Worm (Caenorhabditis elegans) whole organism, late embryonic: ENCODE measurements around the gene C45G9.11.

Experiments
- K02D7.2 ChIP-seq: sonication (generic microtip); optimal IDR thresholded peaks from 2 replicates; lab custom pipeline; 2017; ENCODE audit warnings: mild to moderate bottlenecking, missing genetic modification characterization, missing compliant biosample characterization
- K09A11.1 ChIP-seq: sonication (generic microtip); optimal IDR thresholded peaks from 2 replicates; lab custom pipeline; 2017; ENCODE audit warnings: antibody characterized with exemption, mild to moderate bottlenecking, missing genetic modification characterization, missing compliant biosample characterization; ENCODE audit not compliant: insufficient read depth
- T23F11.4 ChIP-seq: fragments of 200-800 bp; sonication (Bioruptor generic); optimal IDR thresholded peaks from 2 replicates; lab custom pipeline; 2018; ENCODE audit warnings: mild to moderate bottlenecking, missing genetic modification characterization, missing compliant biosample characterization
- ahr-1 ChIP-seq: sonication (generic microtip); optimal IDR thresholded peaks from 2 replicates; lab custom pipeline; 2016; ENCODE audit warnings: missing genetic modification characterization, missing compliant biosample characterization
- ceh-14 ChIP-seq: sonication (generic microtip); optimal IDR thresholded peaks from 2 replicates; lab custom pipeline; 2016; ENCODE audit warnings: missing genotype, missing genetic modification characterization, missing compliant biosample characterization
- ceh-18 ChIP-seq: sonication (generic microtip); optimal IDR thresholded peaks from 2 replicates; lab custom pipeline; 2016; ENCODE audit warnings: missing genetic modification characterization, missing compliant biosample characterization
- ceh-19 ChIP-seq: fragments of 200-800 bp; sonication (Bioruptor generic); optimal IDR thresholded peaks from 2 replicates; lab custom pipeline; 2018; ENCODE audit warnings: mild to moderate bottlenecking, missing genetic modification characterization, missing compliant biosample characterization
- ceh-24 ChIP-seq: sonication (generic microtip); optimal IDR thresholded peaks from 2 replicates; lab custom pipeline; 2016; ENCODE audit warnings: mild to moderate bottlenecking, missing genetic modification characterization, missing compliant biosample characterization
- ceh-31 ChIP-seq: sonication (generic microtip); optimal IDR thresholded peaks from 2 replicates; lab custom pipeline; 2016; ENCODE audit warnings: missing genetic modification characterization, missing compliant biosample characterization
- ceh-6 ChIP-seq: fragments of 200-800 bp; sonication (Bioruptor generic); optimal IDR thresholded peaks from 2 replicates; lab custom pipeline; 2018; ENCODE audit warnings: mild to moderate bottlenecking, missing genetic modification characterization, missing compliant biosample characterization
- ceh-9 ChIP-seq: sonication (generic microtip); optimal IDR thresholded peaks from 2 replicates; lab custom pipeline; 2016; ENCODE audit warnings: mild to moderate bottlenecking, missing genetic modification characterization, inconsistent platforms, missing compliant biosample characterization
- che-1 ChIP-seq: sonication (generic microtip); optimal IDR thresholded peaks from 2 replicates; lab custom pipeline; 2016; ENCODE audit warnings: mild to moderate bottlenecking, missing genetic modification characterization, missing compliant biosample characterization
- dmd-4 ChIP-seq: sonication (generic microtip); optimal IDR thresholded peaks from 2 replicates; lab custom pipeline; 2016; ENCODE audit warnings: borderline replicate concordance, missing genetic modification characterization, missing compliant biosample characterization
- dve-1 ChIP-seq: sonication (generic microtip); optimal IDR thresholded peaks from 2 replicates; lab custom pipeline; 2017; ENCODE audit warnings: antibody characterized with exemption, mild to moderate bottlenecking, missing genetic modification characterization, missing compliant biosample characterization
- ets-4 ChIP-seq: sonication (generic microtip); optimal IDR thresholded peaks from 2 replicates; lab custom pipeline; 2016; ENCODE audit warnings: missing genetic modification characterization, missing compliant biosample characterization
- eyg-1 ChIP-seq: sonication (generic microtip); optimal IDR thresholded peaks from 2 replicates; lab custom pipeline; 2016; ENCODE audit warnings: missing genotype, missing genetic modification characterization, missing compliant biosample characterization
- fax-1 ChIP-seq: sonication (generic microtip); optimal IDR thresholded peaks from 2 replicates; lab custom pipeline; 2016; ENCODE audit warnings: missing genotype, missing genetic modification characterization, missing compliant biosample characterization
- fkh-6 ChIP-seq: sonication (generic microtip); optimal IDR thresholded peaks from 2 replicates; lab custom pipeline; 2016; ENCODE audit warnings: missing genetic modification characterization, missing compliant biosample characterization
- hlh-13 ChIP-seq: fragments of 200-800 bp; sonication (Bioruptor generic); optimal IDR thresholded peaks from 2 replicates; lab custom pipeline; 2018; ENCODE audit warnings: mild to moderate bottlenecking, missing genetic modification characterization, missing compliant biosample characterization
- hlh-15 ChIP-seq: sonication (generic microtip); optimal IDR thresholded peaks from 2 replicates; lab custom pipeline; 2016; ENCODE audit warnings: missing genetic modification characterization, missing compliant biosample characterization
- hlh-30 ChIP-seq: sonication (generic microtip); optimal IDR thresholded peaks from 2 replicates; lab custom pipeline; 2017; ENCODE audit warnings: antibody characterized with exemption, missing genetic modification characterization, missing compliant biosample characterization; ENCODE audit not compliant: insufficient read depth
- hlh-8 ChIP-seq: sonication (generic microtip); optimal IDR thresholded peaks from 2 replicates; lab custom pipeline; 2016; ENCODE audit warnings: missing genotype, missing genetic modification characterization, missing compliant biosample characterization
- lim-6 ChIP-seq: sonication (generic microtip); optimal IDR thresholded peaks from 2 replicates; lab custom pipeline; 2016; ENCODE audit warnings: missing genetic modification characterization, missing compliant biosample characterization
- lin-11 ChIP-seq: fragments of 200-800 bp; sonication (Bioruptor generic); optimal IDR thresholded peaks from 2 replicates; lab custom pipeline; 2018; ENCODE audit warnings: mild to moderate bottlenecking, missing genetic modification characterization, missing compliant biosample characterization
- madf-2 ChIP-seq: sonication (generic microtip); optimal IDR thresholded peaks from 2 replicates; lab custom pipeline; 2017; ENCODE audit warnings: missing genetic modification characterization, missing compliant biosample characterization
- mec-3 ChIP-seq: sonication (generic microtip); optimal IDR thresholded peaks from 2 replicates; lab custom pipeline; 2016; ENCODE audit warnings: borderline replicate concordance, missing genetic modification characterization, missing compliant biosample characterization
- nfya-1 ChIP-seq: sonication (generic microtip); optimal IDR thresholded peaks from 2 replicates; lab custom pipeline; 2017; ENCODE audit warnings: missing genetic modification characterization, mild to moderate bottlenecking, missing compliant biosample characterization, antibody characterized with exemption, moderate library complexity
- nhr-11 ChIP-seq: fragments of 150-350 bp; optimal IDR thresholded peaks from 2 replicates; lab custom pipeline; 2014; ENCODE audit warnings: missing biosample characterization, missing genetic modification characterization
- nhr-232 ChIP-seq: sonication (generic microtip); optimal IDR thresholded peaks from 2 replicates; lab custom pipeline; 2016; ENCODE audit warnings: missing genetic modification characterization, missing compliant biosample characterization
- npax-4 ChIP-seq: sonication (generic microtip); optimal IDR thresholded peaks from 2 replicates; lab custom pipeline; 2016; ENCODE audit warnings: missing genetic modification characterization, missing compliant biosample characterization
- pag-3 ChIP-seq: sonication (generic microtip); optimal IDR thresholded peaks from 2 replicates; lab custom pipeline; 2016; ENCODE audit warnings: missing compliant biosample characterization, missing genetic modification characterization, borderline replicate concordance
- pat-9 ChIP-seq: fragments of 200-800 bp; sonication (Bioruptor generic); optimal IDR thresholded peaks from 2 replicates; lab custom pipeline; 2018; ENCODE audit warnings: mild to moderate bottlenecking, missing genetic modification characterization, moderate library complexity, missing compliant biosample characterization
- pha-2 ChIP-seq: sonication (generic microtip); optimal IDR thresholded peaks from 2 replicates; lab custom pipeline; 2017; ENCODE audit warnings: mild to moderate bottlenecking, missing genetic modification characterization, missing compliant biosample characterization
- pha-4 ChIP-seq: fragments of 150-350 bp; optimal IDR thresholded peaks from 2 replicates; lab custom pipeline; 2018; ENCODE audit warnings: missing biosample characterization, missing genetic modification reagents, missing genetic modification characterization
- pros-1 ChIP-seq: fragments of 150-350 bp; optimal IDR thresholded peaks from 2 replicates; lab custom pipeline; 2014; ENCODE audit warnings: missing biosample characterization, missing genetic modification reagents, missing genetic modification characterization
- rnt-1 ChIP-seq: sonication (generic microtip); optimal IDR thresholded peaks from 2 replicates; lab custom pipeline; 2016; ENCODE audit warnings: missing genetic modification characterization, missing compliant biosample characterization
- sdc-2 ChIP-seq: sonication (generic microtip); optimal IDR thresholded peaks from 2 replicates; lab custom pipeline; 2016; ENCODE audit warnings: missing genotype, missing genetic modification characterization, missing compliant biosample characterization
- sox-2 ChIP-seq: fragments of 200-800 bp; sonication (Bioruptor generic); IDR thresholded peaks from 2 replicates; pipeline ENCODE4 v1.3.6; 2022; ENCODE audit warnings: missing genetic modification reagents, missing genetic modification characterization, missing compliant biosample characterization
- sox-4 ChIP-seq: sonication (generic microtip); optimal IDR thresholded peaks from 2 replicates; lab custom pipeline; 2017; ENCODE audit warnings: mild to moderate bottlenecking, missing genetic modification characterization, inconsistent platforms, missing compliant biosample characterization
- syd-9 ChIP-seq: sonication (generic microtip); optimal IDR thresholded peaks from 2 replicates; lab custom pipeline; 2016; ENCODE audit warnings: mild to moderate bottlenecking, missing genetic modification characterization, moderate library complexity, missing compliant biosample characterization
- tbx-2 ChIP-seq: sonication (generic microtip); optimal IDR thresholded peaks from 2 replicates; lab custom pipeline; 2016; ENCODE audit warnings: missing genetic modification characterization, missing compliant biosample characterization
- tbx-7 ChIP-seq: sonication (generic microtip); optimal IDR thresholded peaks from 2 replicates; lab custom pipeline; 2016; ENCODE audit warnings: missing genotype, missing genetic modification characterization, missing compliant biosample characterization
- ttx-3 ChIP-seq: sonication (generic microtip); optimal IDR thresholded peaks from 2 replicates; lab custom pipeline; 2016; ENCODE audit warnings: missing genetic modification reagents, missing genetic modification characterization, missing compliant biosample characterization
- unc-42 ChIP-seq: sonication (generic microtip); optimal IDR thresholded peaks from 2 replicates; lab custom pipeline; 2016; ENCODE audit warnings: missing genotype, missing genetic modification characterization, missing compliant biosample characterization
- unc-86 ChIP-seq: sonication (generic microtip); optimal IDR thresholded peaks from 2 replicates; lab custom pipeline; 2016; ENCODE audit warnings: missing genetic modification characterization, missing compliant biosample characterization
- ztf-16 ChIP-seq: sonication (generic microtip); optimal IDR thresholded peaks from 2 replicates; lab custom pipeline; 2017; ENCODE audit warnings: missing genetic modification characterization, missing compliant biosample characterization

C45G9.11 gene

DNA sequence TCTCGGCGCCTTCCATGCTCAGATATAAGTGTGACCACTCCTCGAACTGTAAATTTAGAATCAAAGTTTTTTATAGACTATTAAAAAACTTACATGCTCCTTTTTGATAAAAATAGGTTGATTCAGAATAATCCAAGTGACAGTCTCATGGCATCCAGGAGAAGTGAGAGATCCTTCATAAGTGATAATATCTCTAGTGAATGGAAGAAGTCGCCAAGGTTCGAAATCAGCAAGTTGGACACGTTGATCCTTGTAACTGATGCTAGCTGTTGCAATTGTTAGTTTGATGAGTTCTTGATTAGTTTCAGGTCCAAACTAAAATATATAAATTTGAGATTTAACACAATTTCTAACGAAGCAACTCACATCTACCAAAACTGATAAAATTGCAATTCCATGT is 14.8 kb upstream of the C45G9.11 start:
- TF ChIP-seq rnt-1 (no peak), ets-4 (tag; lab: Kevin White, UChicago) (no peak), unc-86 (tag; lab: Kevin White, UChicago) (no peak), pha-2 (tag; lab: Kevin White, UChicago) (no peak), ceh-19 (GFP tag; lab: Kevin White, UChicago) (no peak), mec-3 (no peak), che-1 (tag; lab: Kevin White, UChicago) (no peak), ceh-18 (tag; lab: Kevin White, UChicago) (no peak), ahr-1 (tag; lab: Kevin White, UChicago) (no peak), pha-4 (tag; lab: Kevin White, UChicago) (no peak), hlh-15 (tag; lab: Kevin White, UChicago) (no peak), sdc-2 (tag; lab: Kevin White, UChicago) (no peak), T23F11.4 (no peak)
- TF ChIP-seq, all 69 proteins: peak for 0

DNA sequence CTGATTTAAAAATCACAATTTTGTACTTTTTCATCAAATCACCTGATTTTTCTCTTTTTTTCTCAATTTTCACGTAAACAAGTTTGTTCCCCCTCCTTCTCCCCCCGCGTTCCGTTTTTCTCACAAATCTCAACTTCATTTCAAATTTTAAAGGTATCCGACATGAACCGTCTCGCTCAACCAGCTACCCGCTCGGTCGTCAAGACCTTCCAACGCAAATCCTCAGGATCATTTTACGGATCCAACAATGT is 13.0 kb upstream of the C45G9.11 start, which contains the start of gene cox-6A:
TSS of gene cox-6A (plus strand) at position 152 of the 251 bp plus-strand sequence.
- TF ChIP-seq madf-2 (tag; lab: Kevin White, UChicago) (no peak), tbx-7 (tag; lab: Kevin White, UChicago) (no peak), nfya-1 (tag; lab: Kevin White, UChicago) (no peak), syd-9 (tag; lab: Kevin White, UChicago) (no peak), pag-3 (tag; lab: Kevin White, UChicago) (no peak), sox-2 (GFP tag; lab: Robert Waterston, UW) (no peak), sox-4 (no peak), unc-86 (tag; lab: Kevin White, UChicago) (no peak), pat-9 (tag; lab: Kevin White, UChicago) (no peak), hlh-30 (tag; lab: Kevin White, UChicago) (no peak), ztf-16 (tag; lab: Kevin White, UChicago) (no peak), ttx-3 (tag; lab: Kevin White, UChicago) (no peak), ceh-31 (no peak), ceh-14 (tag; lab: Kevin White, UChicago) (no peak), pros-1 (tag; lab: Kevin White, UChicago) (no peak), pha-4 (tag; lab: Kevin White, UChicago) (no peak), ceh-9 (no peak)

ce11 chrIII:5080700-5081572 is 12.4 kb upstream of the C45G9.11 start:
- TF ChIP-seq sox-4, result peak; percentile 57
- peak; percentile 5 for TF ChIP-seq lim-6 (tag; lab: Kevin White, UChicago)
- TF ChIP-seq pha-4 (tag; lab: Kevin White, UChicago), result no peak
- peak; percentile 47 for TF ChIP-seq hlh-13 (GFP tag; lab: Kevin White, UChicago)
- TF ChIP-seq che-1 (tag; lab: Kevin White, UChicago), result peak; percentile 67
- TF ChIP-seq K02D7.2 (tag; lab: Kevin White, UChicago), result peak; percentile 65
- TF ChIP-seq pros-1 (tag; lab: Kevin White, UChicago), result no peak
- no peak for TF ChIP-seq nhr-11
- no peak for TF ChIP-seq eyg-1 (tag; lab: Kevin White, UChicago)
- TF ChIP-seq tbx-7 (tag; lab: Kevin White, UChicago), result peak; percentile 26
- TF ChIP-seq nhr-232 (tag; lab: Kevin White, UChicago), result peak; percentile 57
- TF ChIP-seq lin-11 (tag; lab: Kevin White, UChicago), result peak; percentile 49
- TF ChIP-seq ceh-24 (tag; lab: Kevin White, UChicago), result peak; percentile 54
- peak; percentile 54 for TF ChIP-seq ttx-3 (tag; lab: Kevin White, UChicago)
- peak; percentile 61 for TF ChIP-seq unc-42 (tag; lab: Kevin White, UChicago)
- TF ChIP-seq pha-2 (tag; lab: Kevin White, UChicago), result peak; percentile 66
- no peak for TF ChIP-seq dmd-4
- TF ChIP-seq ceh-18 (tag; lab: Kevin White, UChicago), result peak; percentile 38
- TF ChIP-seq fkh-6 (tag; lab: Kevin White, UChicago), result peak; percentile 78
- TF ChIP-seq dve-1, result peak; percentile 53
- peak; percentile 69 for TF ChIP-seq ceh-6
- peak; percentile 68 for TF ChIP-seq tbx-2 (tag; lab: Kevin White, UChicago)
- TF ChIP-seq ceh-19 (GFP tag; lab: Kevin White, UChicago), result peak; percentile 73
- TF ChIP-seq K09A11.1 (tag; lab: Kevin White, UChicago), result no peak
- TF ChIP-seq madf-2 (tag; lab: Kevin White, UChicago), result peak; percentile 58
- no peak for TF ChIP-seq hlh-8 (tag; lab: Kevin White, UChicago)
- TF ChIP-seq ceh-14 (tag; lab: Kevin White, UChicago), result peak; percentile 82
- TF ChIP-seq npax-4 (tag; lab: Kevin White, UChicago), result peak; percentile 29
- peak; percentile 54 for TF ChIP-seq fax-1 (tag; lab: Kevin White, UChicago)
- peak; percentile 57 for TF ChIP-seq unc-86 (tag; lab: Kevin White, UChicago)
